Worm (Caenorhabditis elegans) whole organism, L1 larva: Measurements from ENCODE around the gene Y48C3A.18.
A peak's percentile ranks its signal among the peaks of the same experiment; 100 is the strongest.

ENCODE experiments used
- C34B4.2 ChIP-seq: sonication (generic microtip); optimal IDR thresholded peaks from 2 replicates; lab custom pipeline; 2017; ENCODE audit warnings: mild to moderate bottlenecking, missing genetic modification characterization, missing compliant biosample characterization
- F16B12.6 ChIP-seq: fragments of 150-350 bp; optimal IDR thresholded peaks from 2 replicates; lab custom pipeline; 2014; ENCODE audit warnings: missing biosample characterization, missing genetic modification characterization
- Y116A8C.19 ChIP-seq: sonication (generic microtip); optimal IDR thresholded peaks from 2 replicates; lab custom pipeline; 2016; ENCODE audit warnings: missing compliant biosample characterization, missing genetic modification characterization, borderline replicate concordance
- aha-1 ChIP-seq: fragments of 150-350 bp; optimal IDR thresholded peaks from 2 replicates; lab custom pipeline; 2014; ENCODE audit warnings: missing biosample characterization, missing genetic modification characterization
- ama-1 ChIP-seq: fragments of 150-350 bp; optimal IDR thresholded peaks from 2 replicates; lab custom pipeline; 2014
- blmp-1 ChIP-seq: fragments of 150-350 bp; optimal IDR thresholded peaks from 2 replicates; lab custom pipeline; 2014; ENCODE audit warnings: missing biosample characterization, missing genetic modification characterization
- ceh-82 ChIP-seq, 3 experiments: fragments of 150-350 bp in 1 of 3; sonication (generic microtip) in 2 of 3; optimal IDR thresholded peaks; 2 replicates each; lab custom pipeline; 2014 to 2017; ENCODE audit warnings: missing biosample characterization in 3 of 3, missing genetic modification characterization in 3 of 3
- ceh-88 ChIP-seq: fragments of 200-800 bp; sonication (Bioruptor generic); IDR thresholded peaks from 2 replicates; pipeline ENCODE4 v1.3.6; 2022; ENCODE audit warnings: missing genetic modification characterization, missing compliant biosample characterization
- ceh-90 ChIP-seq: sonication (generic microtip); optimal IDR thresholded peaks from 2 replicates; lab custom pipeline; 2016; ENCODE audit warnings: missing genetic modification characterization, missing compliant biosample characterization
- dsc-1 ChIP-seq: sonication (generic microtip); optimal IDR thresholded peaks from 2 replicates; lab custom pipeline; 2016; ENCODE audit warnings: mild to moderate bottlenecking, missing genetic modification characterization, missing compliant biosample characterization
- efl-1 ChIP-seq, 4 experiments: fragments of 150-350 bp; optimal IDR thresholded peaks in 3 of 4; peaks in 1 of 4; 1 replicate in 1 of 4; 2 replicates in 3 of 4; lab custom pipeline; 2014; ENCODE audit warnings: missing biosample characterization in 2 of 4, missing genetic modification characterization in 2 of 4, missing genetic modification reagents in 2 of 4
- efl-3 ChIP-seq: fragments of 200-800 bp; sonication (Bioruptor generic); optimal IDR thresholded peaks from 2 replicates; lab custom pipeline; 2018; ENCODE audit warnings: mild to moderate bottlenecking, missing genetic modification characterization, missing compliant biosample characterization
- elt-2 ChIP-seq: sonication (generic microtip); optimal IDR thresholded peaks from 2 replicates; lab custom pipeline; 2016; ENCODE audit warnings: missing genetic modification characterization, mild to moderate bottlenecking, inconsistent platforms, missing compliant biosample characterization, missing genetic modification reagents
- elt-3 ChIP-seq, 6 experiments: fragments of 150-350 bp in 1 of 6; sonication (generic microtip); optimal IDR thresholded peaks; 2 replicates each; lab custom pipeline; 2017 to 2018; ENCODE audit warnings: missing biosample characterization in 6 of 6, missing genetic modification characterization in 6 of 6, inconsistent platforms in 1 of 6
- fos-1 ChIP-seq: fragments of 150-350 bp; optimal IDR thresholded peaks from 2 replicates; lab custom pipeline; 2014; ENCODE audit warnings: missing biosample characterization, missing genetic modification characterization
- grh-1 ChIP-seq: fragments of 200-800 bp; sonication (Bioruptor generic); IDR thresholded peaks from 2 replicates; pipeline ENCODE4 v1.3.6; 2022; ENCODE audit warnings: missing genetic modification reagents, missing genetic modification characterization, missing compliant biosample characterization
- hlh-17 ChIP-seq: fragments of 200-800 bp; sonication (Bioruptor generic); optimal IDR thresholded peaks from 2 replicates; lab custom pipeline; 2018; ENCODE audit warnings: missing genetic modification characterization, mild to moderate bottlenecking, missing compliant biosample characterization, moderate library complexity, borderline replicate concordance
- hpl-2 ChIP-seq: fragments of 150-350 bp; optimal IDR thresholded peaks from 2 replicates; lab custom pipeline; 2014; ENCODE audit warnings: missing biosample characterization, missing genetic modification reagents, missing genetic modification characterization
- irx-1 ChIP-seq: sonication (generic microtip); optimal IDR thresholded peaks from 2 replicates; lab custom pipeline; 2016; ENCODE audit warnings: missing genetic modification characterization, missing compliant biosample characterization
- isw-1 ChIP-seq: fragments of 200-800 bp; sonication (Bioruptor generic); IDR thresholded peaks from 2 replicates; pipeline ENCODE4 v1.3.6; 2022; ENCODE audit warnings: missing genetic modification characterization, missing compliant biosample characterization
- jun-1 ChIP-seq: fragments of 150-350 bp; optimal IDR thresholded peaks from 2 replicates; lab custom pipeline; 2014; ENCODE audit warnings: missing biosample characterization, missing genetic modification reagents, missing genetic modification characterization
- lin-13 ChIP-seq: fragments of 150-350 bp; optimal IDR thresholded peaks from 2 replicates; lab custom pipeline; 2014; ENCODE audit warnings: missing biosample characterization, missing genetic modification reagents, missing genetic modification characterization
- lin-14 ChIP-seq: fragments of 200-800 bp; sonication (Bioruptor generic); optimal IDR thresholded peaks from 2 replicates; lab custom pipeline; 2018; ENCODE audit warnings: mild to moderate bottlenecking, missing genetic modification characterization, moderate library complexity, missing compliant biosample characterization
- lin-15B ChIP-seq: fragments of 150-350 bp; sonication (generic microtip); optimal IDR thresholded peaks from 3 replicates; lab custom pipeline; 2014; ENCODE audit warnings: missing biosample characterization, missing genetic modification characterization
- lin-35 ChIP-seq, 2 experiments: fragments of 150-350 bp; optimal IDR thresholded peaks; 2 replicates each; lab custom pipeline; 2014; ENCODE audit warnings: missing biosample characterization in 2 of 2, missing genetic modification characterization in 2 of 2, missing genetic modification reagents in 2 of 2
- lsy-2 ChIP-seq, 2 experiments: fragments of 150-350 bp; optimal IDR thresholded peaks; 2 replicates each; lab custom pipeline; 2014; ENCODE audit warnings: missing biosample characterization in 2 of 2, missing genetic modification characterization in 2 of 2
- mab-9 ChIP-seq: fragments of 200-800 bp; sonication (Bioruptor generic); IDR thresholded peaks from 2 replicates; pipeline ENCODE4 v1.3.6; 2022; ENCODE audit warnings: missing genetic modification reagents, missing genetic modification characterization, missing compliant biosample characterization
- mdl-1 ChIP-seq, 2 experiments: fragments of 150-350 bp; optimal IDR thresholded peaks; 2 replicates each; lab custom pipeline; 2014 to 2017; ENCODE audit warnings: missing biosample characterization in 2 of 2, missing genetic modification characterization in 2 of 2, inconsistent platforms in 1 of 2
- mef-2 ChIP-seq: fragments of 150-350 bp; optimal IDR thresholded peaks from 2 replicates; lab custom pipeline; 2014; ENCODE audit warnings: missing biosample characterization, missing genetic modification characterization
- nhr-11 ChIP-seq: fragments of 150-350 bp; optimal IDR thresholded peaks from 2 replicates; lab custom pipeline; 2014; ENCODE audit warnings: missing biosample characterization, missing genetic modification characterization
- nhr-20 ChIP-seq: sonication (generic microtip); optimal IDR thresholded peaks from 2 replicates; lab custom pipeline; 2016; ENCODE audit warnings: mild to moderate bottlenecking, missing genetic modification characterization, missing compliant biosample characterization
- nhr-237 ChIP-seq: fragments of 150-350 bp; optimal IDR thresholded peaks from 2 replicates; lab custom pipeline; 2014; ENCODE audit warnings: missing biosample characterization, missing genetic modification characterization
- nhr-47 ChIP-seq: sonication (generic microtip); optimal IDR thresholded peaks from 2 replicates; lab custom pipeline; 2016; ENCODE audit warnings: mild to moderate bottlenecking, missing genetic modification characterization, moderate library complexity, missing compliant biosample characterization
- nhr-77 ChIP-seq: fragments of 150-350 bp; optimal IDR thresholded peaks from 2 replicates; lab custom pipeline; 2014; ENCODE audit warnings: missing biosample characterization, missing genetic modification characterization
- nhr-85 ChIP-seq: sonication (generic microtip); peaks from one replicate; lab custom pipeline; 2016; ENCODE audit warnings: missing genetic modification characterization, inconsistent platforms, missing compliant biosample characterization
- nhr-90 ChIP-seq: sonication (generic microtip); optimal IDR thresholded peaks from 2 replicates; lab custom pipeline; 2016; ENCODE audit warnings: mild to moderate bottlenecking, missing genetic modification characterization, missing compliant biosample characterization; ENCODE audit not compliant: poor library complexity
- pag-3 ChIP-seq: sonication (generic microtip); optimal IDR thresholded peaks from 2 replicates; lab custom pipeline; 2017; ENCODE audit warnings: missing genetic modification characterization, mild to moderate bottlenecking, missing compliant biosample characterization, antibody characterized with exemption, borderline replicate concordance; ENCODE audit not compliant: insufficient read depth
- pax-3 ChIP-seq: fragments of 200-800 bp; sonication (Bioruptor generic); optimal IDR thresholded peaks from 2 replicates; lab custom pipeline; 2018; ENCODE audit warnings: mild to moderate bottlenecking, missing genetic modification characterization, moderate library complexity, missing compliant biosample characterization
- skn-1 ChIP-seq: fragments of 150-350 bp; optimal IDR thresholded peaks from 2 replicates; lab custom pipeline; 2014; ENCODE audit warnings: missing biosample characterization, missing genetic modification characterization
- snpc-4 ChIP-seq: fragments of 150-350 bp; optimal IDR thresholded peaks from 2 replicates; lab custom pipeline; 2014; ENCODE audit warnings: missing biosample characterization, missing genetic modification characterization
- snu-23 ChIP-seq: sonication (generic microtip); optimal IDR thresholded peaks from 2 replicates; lab custom pipeline; 2016; ENCODE audit warnings: missing genetic modification characterization, missing compliant biosample characterization
- tlp-1 ChIP-seq: fragments of 150-350 bp; optimal IDR thresholded peaks from 2 replicates; lab custom pipeline; 2014; ENCODE audit warnings: missing biosample characterization, missing genetic modification characterization
- unc-130 ChIP-seq: fragments of 150-350 bp; optimal IDR thresholded peaks from 2 replicates; lab custom pipeline; 2017; ENCODE audit warnings: missing biosample characterization, missing genetic modification characterization, inconsistent platforms
- unc-86 ChIP-seq: sonication (generic microtip); optimal IDR thresholded peaks from 2 replicates; lab custom pipeline; 2016; ENCODE audit warnings: missing genetic modification characterization, missing compliant biosample characterization
- xbp-1 ChIP-seq: sonication (generic microtip); optimal IDR thresholded peaks from 2 replicates; lab custom pipeline; 2016; ENCODE audit warnings: missing genetic modification characterization, missing compliant biosample characterization
- zag-1 ChIP-seq: fragments of 150-350 bp; optimal IDR thresholded peaks from 2 replicates; lab custom pipeline; 2014; ENCODE audit warnings: missing biosample characterization, missing genetic modification characterization
- ztf-11 ChIP-seq, 2 experiments: sonication (generic microtip); optimal IDR thresholded peaks; 2 replicates each; lab custom pipeline; 2016 to 2017; ENCODE audit warnings: missing genetic modification characterization in 2 of 2, missing biosample characterization in 1 of 2, missing compliant biosample characterization in 1 of 2

Gene Y48C3A.18

ce11 chrII:13446597-13446996 lies 34.2 kb downstream of the Y48C3A.18 start:
- TF ChIP-seq nhr-20, result no peak
- no peak for TF ChIP-seq ceh-82 (tag; optimal IDR thresholded peaks at IDR 0.05; lab: Kevin White, UChicago)
- no peak for TF ChIP-seq elt-3 (tag; optimal IDR thresholded peaks at IDR 0.05; lab: Kevin White, UChicago)
- no peak for TF ChIP-seq lin-13 (GFP tag; lab: Kevin White, UChicago)
- TF ChIP-seq hlh-17 (GFP tag; lab: Kevin White, UChicago), result no peak
- TF ChIP-seq nhr-85 (tag; lab: Kevin White, UChicago), result peak; percentile 58

ce11 chrII:13447166-13447643 lies 34.8 kb downstream of the Y48C3A.18 start, which contains the start of gene tbc-14:
tbc-14 (minus strand) TSS chrII:13447593.
- no peak for TF ChIP-seq efl-1 (optimal IDR thresholded peaks at IDR 0.05; lab: Kevin White, UChicago)
- TF ChIP-seq efl-1 (GFP tag; optimal IDR thresholded peaks at IDR 0.05 in 1 of 2; lab: Kevin White, UChicago), result peak in 1 of 2 experiments; percentile 55
- TF ChIP-seq hlh-17 (GFP tag; lab: Kevin White, UChicago), result no peak
- no peak for TF ChIP-seq ceh-88 (GFP tag; lab: Robert Waterston, UW)

- TF ChIP-seq aha-1 (tag; lab: Kevin White, UChicago) (peak; percentile 38), dsc-1 (tag; lab: Kevin White, UChicago) (peak; percentile 72), lin-13 (GFP tag; lab: Kevin White, UChicago) (peak; percentile 92), efl-3 (GFP tag; lab: Kevin White, UChicago) (no peak), unc-130 (tag; lab: Kevin White, UChicago) (peak; percentile 87), zag-1 (tag; lab: Kevin White, UChicago) (no peak), jun-1 (tag; lab: Kevin White, UChicago) (peak; percentile 59), snu-23 (GFP tag; lab: Kevin White, UChicago) (peak; percentile 90), unc-86 (peak; percentile 83), mef-2 (tag; lab: Kevin White, UChicago) (peak; percentile 36), grh-1 (peak; percentile 42; the same call in 1 of the 2 replicates), ama-1 (lab: Kevin White, UChicago) (peak; percentile 44), nhr-47 (tag; lab: Kevin White, UChicago) (peak; percentile 88), ceh-90 (tag; lab: Kevin White, UChicago) (no peak), Y116A8C.19 (tag; lab: Kevin White, UChicago) (no peak), ceh-88 (GFP tag; lab: Robert Waterston, UW) (0 out of 2 replicates have a peak, but pooled peaks have one; percentile 14), hpl-2 (GFP tag; lab: Kevin White, UChicago) (peak; percentile 39), lin-35 (GFP tag; optimal IDR thresholded peaks at IDR 0.05; lab: Kevin White, UChicago) (peak; percentile 82 to 90), mdl-1 (tag; optimal IDR thresholded peaks at IDR 0.05; lab: Kevin White, UChicago) (peak in 1 of 2 experiments; percentile 92), nhr-237 (tag; lab: Kevin White, UChicago) (peak; percentile 77), isw-1 (GFP tag; lab: Robert Waterston, UW) (peak; percentile 49), elt-2 (tag; lab: Kevin White, UChicago) (peak; percentile 1), irx-1 (tag; lab: Kevin White, UChicago) (peak; percentile 65), mab-9 (no peak), pag-3 (tag; lab: Kevin White, UChicago) (no peak), skn-1 (peak; percentile 93), nhr-85 (tag; lab: Kevin White, UChicago) (peak; percentile 86), nhr-77 (tag; lab: Kevin White, UChicago) (peak; percentile 74), xbp-1 (tag; lab: Kevin White, UChicago) (peak; percentile 78), nhr-90 (peak; percentile 64), C34B4.2 (tag; lab: Kevin White, UChicago) (no peak), blmp-1 (tag; lab: Kevin White, UChicago) (peak; percentile 71), fos-1 (tag; lab: Kevin White, UChicago) (peak; percentile 81), tlp-1 (no peak), lin-14 (peak; percentile 99), lsy-2 (tag; optimal IDR thresholded peaks at IDR 0.05; lab: Kevin White, UChicago) (peak; percentile 83 to 93), snpc-4 (peak; percentile 86), lin-15B (peak; percentile 91), F16B12.6 (peak; percentile 75), nhr-11 (tag; lab: Kevin White, UChicago) (peak; percentile 76), pax-3 (tag; lab: Kevin White, UChicago) (peak; percentile 40), ztf-11 (tag; optimal IDR thresholded peaks at IDR 0.05; lab: Kevin White, UChicago) (no peak)
Observed at ce11 chrII:13447668-13448067, 35.2 kb downstream of the Y48C3A.18 start.
